Fruit fly (Drosophila melanogaster) whole organism, embryonic: ENCODE data around the gene CG5160.

ENCODE experiments used
- CG10267 ChIP-seq: fragments of 200-800 bp; sonication (Bioruptor generic); optimal IDR thresholded peaks from 2 replicates; lab custom pipeline; 2018; ENCODE audit warnings: missing biosample characterization, mild to moderate bottlenecking, missing genetic modification characterization, moderate library complexity
- CG11560 ChIP-seq: fragments of 200-800 bp; sonication (Bioruptor generic); IDR thresholded peaks from 3 replicates; pipeline ENCODE4 v1.3.6; 2022; ENCODE audit warnings: missing biosample characterization, missing genetic modification characterization
- CG12391 ChIP-seq: fragments of 200-800 bp; sonication (Bioruptor generic); optimal IDR thresholded peaks from 3 replicates; lab custom pipeline; 2018; ENCODE audit warnings: missing biosample characterization, mild to moderate bottlenecking, missing genetic modification characterization, moderate library complexity
- CG13296 ChIP-seq: fragments of 200-800 bp; sonication (Bioruptor generic); optimal IDR thresholded peaks from 3 replicates; lab custom pipeline; 2018; ENCODE audit warnings: missing biosample characterization, mild to moderate bottlenecking, missing genetic modification characterization
- CG14860 ChIP-seq: fragments of 200-800 bp; sonication (Bioruptor generic); IDR thresholded peaks from 3 replicates; pipeline ENCODE4 v1.3.6; 2022; ENCODE audit warnings: missing biosample characterization, missing genetic modification characterization; ENCODE audit not compliant: partially characterized antibody
- CG15696 ChIP-seq: fragments of 200-800 bp; sonication (Bioruptor generic); optimal IDR thresholded peaks from 2 replicates; lab custom pipeline; 2019; ENCODE audit warnings: missing biosample characterization, mild to moderate bottlenecking, missing genetic modification characterization, moderate library complexity
- CG1647 ChIP-seq: fragments of 200-800 bp; sonication (Bioruptor generic); optimal IDR thresholded peaks from 3 replicates; lab custom pipeline; 2016; ENCODE audit warnings: missing biosample characterization, missing genetic modification characterization
- CG16779 ChIP-seq: fragments of 200-800 bp; sonication (Bioruptor generic); IDR thresholded peaks from 2 replicates; pipeline ENCODE4 v1.3.6; 2022; ENCODE audit warnings: missing biosample characterization, missing genetic modification characterization
- CG2202 ChIP-seq: fragments of 200-800 bp; sonication (Bioruptor generic); optimal IDR thresholded peaks from 2 replicates; lab custom pipeline; 2018; ENCODE audit warnings: missing biosample characterization, mild to moderate bottlenecking, missing genetic modification characterization
- CG30020 ChIP-seq: fragments of 200-800 bp; optimal IDR thresholded peaks from 2 replicates; lab custom pipeline; 2019; ENCODE audit warnings: missing biosample characterization, mild to moderate bottlenecking, missing genetic modification characterization, moderate library complexity
- CG3163 ChIP-seq: fragments of 200-800 bp; sonication (Bioruptor generic); optimal IDR thresholded peaks from 3 replicates; lab custom pipeline; 2016; ENCODE audit warnings: missing biosample characterization, missing genetic modification characterization
- CG6254 ChIP-seq: fragments of 200-800 bp; sonication (Bioruptor generic); optimal IDR thresholded peaks from 3 replicates; lab custom pipeline; 2017; ENCODE audit warnings: mild to moderate bottlenecking, missing biosample characterization, missing genetic modification reagents, missing genetic modification characterization
- CG6689 ChIP-seq: fragments of 200-800 bp; sonication (Bioruptor generic); IDR thresholded peaks from 2 replicates; pipeline ENCODE4 v1.3.6; 2022; ENCODE audit warnings: missing biosample characterization, missing genetic modification characterization
- CG9437 ChIP-seq: fragments of 200-800 bp; sonication (Bioruptor generic); optimal IDR thresholded peaks from 2 replicates; lab custom pipeline; 2018; ENCODE audit warnings: missing biosample characterization, mild to moderate bottlenecking, missing genetic modification characterization
- CG9876 ChIP-seq: fragments of 200-800 bp; sonication (Bioruptor generic); optimal IDR thresholded peaks from 2 replicates; lab custom pipeline; 2016; ENCODE audit warnings: missing biosample characterization, missing genetic modification characterization
- Dek ChIP-seq: fragments of 200-800 bp; sonication (Bioruptor generic); optimal IDR thresholded peaks from 3 replicates; lab custom pipeline; 2019; ENCODE audit warnings: missing biosample characterization, mild to moderate bottlenecking, missing genetic modification characterization, moderate library complexity
- Dfd ChIP-seq, 2 experiments: fragments of >200 bp; optimal IDR thresholded peaks; 2 replicates each; lab custom pipeline; 2017; ENCODE audit warnings: missing biosample characterization in 2 of 2, missing genetic modification characterization in 2 of 2
- Doc3 ChIP-seq: fragments of 200-800 bp; sonication (Bioruptor generic); IDR thresholded peaks from 3 replicates; pipeline ENCODE4 v1.3.6; 2022; ENCODE audit warnings: missing biosample characterization, missing genetic modification characterization; ENCODE audit not compliant: partially characterized antibody
- Hr3 ChIP-seq: fragments of 200-800 bp; sonication (Bioruptor generic); optimal IDR thresholded peaks from 3 replicates; lab custom pipeline; 2016; ENCODE audit warnings: missing biosample characterization, missing genetic modification characterization
- Hr78 ChIP-seq, 2 experiments: fragments of 200-800 bp in 1 of 2; fragments of >200 bp in 1 of 2; sonication (Bioruptor generic) in 1 of 2; optimal IDR thresholded peaks; 2 replicates each; lab custom pipeline; 2017 to 2019; ENCODE audit warnings: missing biosample characterization in 2 of 2, missing genetic modification characterization in 2 of 2, mild to moderate bottlenecking in 1 of 2, moderate library complexity in 1 of 2
- Mad ChIP-seq: fragments of 200-800 bp; sonication (Bioruptor generic); optimal IDR thresholded peaks from 2 replicates; lab custom pipeline; 2016; ENCODE audit warnings: missing biosample characterization, missing genetic modification characterization
- Mrtf ChIP-seq: fragments of 200-800 bp; sonication (Bioruptor generic); IDR thresholded peaks from 3 replicates; pipeline ENCODE4 v1.3.6; 2022; ENCODE audit warnings: missing biosample characterization, missing genetic modification characterization
- NfI ChIP-seq: fragments of 200-800 bp; sonication (Bioruptor generic); optimal IDR thresholded peaks from 3 replicates; lab custom pipeline; 2018; ENCODE audit warnings: missing biosample characterization, mild to moderate bottlenecking, missing genetic modification characterization, moderate library complexity
- Oaz ChIP-seq: fragments of 200-800 bp; sonication (Bioruptor generic); IDR thresholded peaks from 2 replicates; pipeline ENCODE4 v1.3.6; 2022; ENCODE audit warnings: missing biosample characterization, missing genetic modification characterization
- PHDP ChIP-seq: fragments of 200-800 bp; sonication (Bioruptor generic); optimal IDR thresholded peaks from 3 replicates; lab custom pipeline; 2018; ENCODE audit warnings: missing biosample characterization, mild to moderate bottlenecking, missing genetic modification characterization, moderate library complexity
- Six4 ChIP-seq: fragments of 200-800 bp; sonication (Bioruptor generic); optimal IDR thresholded peaks from 2 replicates; lab custom pipeline; 2016; ENCODE audit warnings: missing biosample characterization, missing genetic modification characterization
- Spps ChIP-seq: fragments of 200-800 bp; sonication (Bioruptor generic); optimal IDR thresholded peaks from 2 replicates; lab custom pipeline; 2018; ENCODE audit warnings: missing biosample characterization, mild to moderate bottlenecking, missing genetic modification characterization
- Sry-β ChIP-seq: fragments of 200-800 bp; sonication (Bioruptor generic); optimal IDR thresholded peaks from 2 replicates; lab custom pipeline; 2018; ENCODE audit warnings: missing biosample characterization, mild to moderate bottlenecking, missing genetic modification characterization, moderate library complexity
- Usf ChIP-seq: fragments of 200-800 bp; sonication (Bioruptor generic); optimal IDR thresholded peaks from 2 replicates; lab custom pipeline; 2017; ENCODE audit warnings: missing genotype, missing biosample characterization, missing genetic modification characterization
- aop ChIP-seq: fragments of 200-800 bp; sonication (Bioruptor generic); IDR thresholded peaks from 2 replicates; pipeline ENCODE4 v1.3.6; 2022; ENCODE audit warnings: missing biosample characterization, missing genetic modification characterization
- ap ChIP-seq: fragments of 200-800 bp; sonication (Bioruptor generic); IDR thresholded peaks from 2 replicates; pipeline ENCODE4 v1.3.6; 2022; ENCODE audit warnings: missing biosample characterization, missing genetic modification characterization
- cg ChIP-seq: fragments of 200-800 bp; sonication (Bioruptor generic); optimal IDR thresholded peaks from 3 replicates; lab custom pipeline; 2019; ENCODE audit warnings: missing biosample characterization, mild to moderate bottlenecking, missing genetic modification characterization, moderate library complexity
- croc ChIP-seq: fragments of 200-800 bp; sonication (Bioruptor generic); conservative IDR thresholded peaks from 3 replicates; pipeline ENCODE4 v1.3.6; 2022; ENCODE audit warnings: missing biosample characterization, missing genetic modification characterization
- da ChIP-seq: fragments of 200-800 bp; sonication (Bioruptor generic); optimal IDR thresholded peaks from 2 replicates; lab custom pipeline; 2016; ENCODE audit warnings: missing biosample characterization, missing genetic modification characterization
- dan ChIP-seq: fragments of 200-800 bp; sonication (Bioruptor generic); IDR thresholded peaks from 2 replicates; pipeline ENCODE4 v1.3.6; 2022; ENCODE audit warnings: missing biosample characterization, missing genetic modification characterization
- fd96Cb ChIP-seq: fragments of 200-800 bp; sonication (Bioruptor generic); optimal IDR thresholded peaks from 2 replicates; lab custom pipeline; 2018; ENCODE audit warnings: missing biosample characterization, mild to moderate bottlenecking, missing genetic modification characterization, moderate library complexity
- gsb ChIP-seq: fragments of 200-800 bp; sonication (Bioruptor generic); IDR thresholded peaks from 2 replicates; pipeline ENCODE4 v1.3.6; 2022; ENCODE audit warnings: missing biosample characterization, missing genetic modification characterization
- ham ChIP-seq: fragments of 200-800 bp; sonication (Bioruptor generic); IDR thresholded peaks from 2 replicates; pipeline ENCODE4 v1.3.6; 2022; ENCODE audit warnings: missing biosample characterization, missing genetic modification characterization
- hb ChIP-seq: fragments of 200-800 bp; sonication (Bioruptor generic); IDR thresholded peaks from 3 replicates; pipeline ENCODE4 v1.3.6; 2022; ENCODE audit warnings: missing biosample characterization, missing genetic modification characterization; ENCODE audit not compliant: partially characterized antibody
- kah ChIP-seq: fragments of 200-800 bp; sonication (Bioruptor generic); optimal IDR thresholded peaks from 2 replicates; lab custom pipeline; 2018; ENCODE audit warnings: missing biosample characterization, mild to moderate bottlenecking, missing genetic modification characterization
- pnt ChIP-seq: fragments of 200-800 bp; sonication (Bioruptor generic); optimal IDR thresholded peaks from 3 replicates; lab custom pipeline; 2016; ENCODE audit warnings: missing biosample characterization, missing genetic modification characterization
- sc ChIP-seq, 3 experiments: fragments of >200 bp in 2 of 3; fragments of 200-800 bp in 1 of 3; sonication (Bioruptor generic) in 1 of 3; optimal IDR thresholded peaks; 2 replicates in 2 of 3; 3 replicates in 1 of 3; lab custom pipeline; 2017; ENCODE audit warnings: mild to moderate bottlenecking in 1 of 3, missing biosample characterization in 1 of 3, missing genetic modification characterization in 1 of 3, missing genetic modification reagents in 1 of 3
- sd ChIP-seq: fragments of 200-800 bp; sonication (Bioruptor generic); optimal IDR thresholded peaks from 3 replicates; lab custom pipeline; 2018; ENCODE audit warnings: missing biosample characterization, mild to moderate bottlenecking, missing genetic modification characterization, moderate library complexity
- sima ChIP-seq: fragments of 200-800 bp; sonication (Bioruptor generic); optimal IDR thresholded peaks from 2 replicates; lab custom pipeline; 2016; ENCODE audit warnings: missing biosample characterization, missing genetic modification characterization
- sisA ChIP-seq: fragments of 200-800 bp; sonication (Bioruptor generic); IDR thresholded peaks from 2 replicates; pipeline ENCODE4 v1.3.6; 2022; ENCODE audit warnings: missing biosample characterization, missing genetic modification characterization
- ssp ChIP-seq: fragments of 200-800 bp; sonication (Bioruptor generic); IDR thresholded peaks from 2 replicates; pipeline ENCODE4 v1.3.6; 2022; ENCODE audit warnings: missing biosample characterization, missing genetic modification characterization
- tap ChIP-seq: fragments of 200-800 bp; optimal IDR thresholded peaks from 3 replicates; lab custom pipeline; 2019; ENCODE audit warnings: missing biosample characterization, mild to moderate bottlenecking, missing genetic modification characterization, moderate library complexity
- vfl ChIP-seq: fragments of 200-800 bp; sonication (Bioruptor generic); optimal IDR thresholded peaks from 2 replicates; lab custom pipeline; 2016; ENCODE audit warnings: missing biosample characterization, missing genetic modification characterization
- z ChIP-seq: fragments of 200-800 bp; sonication (Bioruptor generic); IDR thresholded peaks from 3 replicates; pipeline ENCODE4 v1.3.6; 2022; ENCODE audit warnings: missing biosample characterization, missing genetic modification characterization
- zf30C ChIP-seq: fragments of 200-800 bp; sonication (Bioruptor generic); optimal IDR thresholded peaks from 3 replicates; lab custom pipeline; 2018; ENCODE audit warnings: missing biosample characterization, mild to moderate bottlenecking, missing genetic modification characterization

The CG5160 gene

DNA sequence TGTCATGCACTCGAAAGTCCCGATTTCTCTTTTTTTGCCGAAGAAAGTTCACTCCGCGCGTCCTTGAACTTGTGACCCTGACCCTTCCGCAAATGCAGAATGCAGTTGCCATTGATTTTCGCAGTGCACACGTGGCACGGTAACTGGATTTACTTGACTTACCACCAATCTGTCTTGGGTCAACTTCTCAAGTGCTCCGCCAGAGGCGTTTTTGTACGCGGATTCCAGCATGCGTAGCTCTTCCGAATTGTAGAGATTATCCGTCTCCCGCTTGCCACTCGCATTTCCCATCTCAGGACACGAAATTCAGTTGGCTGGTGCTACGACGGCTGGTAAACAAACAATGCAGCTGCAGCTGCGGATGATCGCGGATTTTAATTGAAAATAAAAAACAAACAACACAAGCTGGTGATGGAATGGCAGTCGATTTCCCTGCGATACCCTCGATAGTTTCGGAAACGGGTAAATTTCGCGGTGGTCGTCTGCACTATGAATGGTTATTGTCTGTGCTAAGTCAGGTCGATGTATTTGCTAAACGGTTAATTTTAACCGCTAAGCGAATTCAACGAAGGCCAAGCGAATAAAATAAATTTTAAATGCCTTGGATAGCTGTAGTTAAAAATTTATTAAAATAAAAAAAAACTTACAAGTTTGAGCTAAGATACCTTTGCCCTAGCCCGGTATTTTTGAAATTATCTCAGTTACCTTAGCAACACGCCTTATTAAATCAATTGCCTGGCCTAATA, 10.6 kb downstream of the CG5160 start, which contains the start of the genes CG5149 and gudu (continued):
- no peak for TF ChIP-seq CG13296 (GFP tag; lab: Kevin White, UChicago)
- TF ChIP-seq CG14860 (GFP tag; lab: Robert Waterston, UW), result peak; percentile 83
- no peak for TF ChIP-seq Spps
- TF ChIP-seq ssp (GFP tag; lab: Robert Waterston, UW), result no peak
- no peak for TF ChIP-seq Six4 (GFP tag; lab: Kevin White, UChicago)
- TF ChIP-seq CG6254 (GFP tag; lab: Kevin White, UChicago), result no peak
- TF ChIP-seq Hr78 (GFP tag; optimal IDR thresholded peaks at IDR 0.05; lab: Kevin White, UChicago), result peak in 1 of 2 experiments; percentile 90
- TF ChIP-seq aop (GFP tag; lab: Robert Waterston, UW), result no peak
- no peak for TF ChIP-seq ham
- TF ChIP-seq CG12391 (tag; lab: Kevin White, UChicago), result no peak
- no peak for TF ChIP-seq kah (GFP tag; lab: Kevin White, UChicago)
- no peak for TF ChIP-seq sc (optimal IDR thresholded peaks at IDR 0.05; lab: Kevin White, UChicago)
- TF ChIP-seq sc (GFP tag; optimal IDR thresholded peaks at IDR 0.05; lab: Kevin White, UChicago), result no peak
- no peak for TF ChIP-seq croc (GFP tag; lab: Robert Waterston, UW)
- no peak for TF ChIP-seq CG9437 (GFP tag; lab: Kevin White, UChicago)
- no peak for TF ChIP-seq CG11560
- TF ChIP-seq CG2202 (tag; lab: Kevin White, UChicago), result no peak
- no peak for TF ChIP-seq Usf
- TF ChIP-seq Sry-β (GFP tag; lab: Kevin White, UChicago), result no peak
- TF ChIP-seq Doc3 (GFP tag; lab: Robert Waterston, UW), result peak; percentile 83
- no peak for TF ChIP-seq Dek (tag; lab: Kevin White, UChicago)
- TF ChIP-seq Hr3 (GFP tag; lab: Kevin White, UChicago), result no peak
- no peak for TF ChIP-seq pnt (GFP tag; lab: Kevin White, UChicago)
- no peak for TF ChIP-seq zf30C (GFP tag; lab: Kevin White, UChicago)
- no peak; the same call in 1 of the 2 replicates for TF ChIP-seq sisA
- TF ChIP-seq CG16779 (GFP tag; lab: Robert Waterston, UW), result no peak
- TF ChIP-seq gsb (GFP tag; lab: Robert Waterston, UW), result no peak
- TF ChIP-seq PHDP (tag; lab: Kevin White, UChicago), result no peak
- no peak for TF ChIP-seq CG30020 (tag; lab: Kevin White, UChicago)
- TF ChIP-seq Mad (GFP tag; lab: Kevin White, UChicago), result no peak
- no peak for TF ChIP-seq sima (GFP tag; lab: Kevin White, UChicago)
- no peak for TF ChIP-seq CG6689 (GFP tag; lab: Robert Waterston, UW)
- TF ChIP-seq Oaz (GFP tag; lab: Robert Waterston, UW), result no peak
- TF ChIP-seq tap, result no peak
- TF ChIP-seq CG1647, result no peak
- TF ChIP-seq CG9876 (GFP tag; lab: Kevin White, UChicago), result no peak
- TF ChIP-seq vfl (GFP tag; lab: Kevin White, UChicago), result no peak
- no peak for TF ChIP-seq dan (GFP tag; lab: Robert Waterston, UW)
- TF ChIP-seq da (GFP tag; lab: Kevin White, UChicago), result no peak
- no peak for TF ChIP-seq z (GFP tag; lab: Robert Waterston, UW)
- TF ChIP-seq fd96Cb (tag; lab: Kevin White, UChicago), result no peak
- TF ChIP-seq CG15696 (tag; lab: Kevin White, UChicago), result no peak
- no peak for TF ChIP-seq sd (tag; lab: Kevin White, UChicago)
- TF ChIP-seq Dfd (GFP tag; optimal IDR thresholded peaks at IDR 0.05; lab: Kevin White, UChicago), result no peak
- no peak for TF ChIP-seq cg (GFP tag; lab: Kevin White, UChicago)
- peak; percentile 36 for TF ChIP-seq CG3163 (GFP tag; lab: Kevin White, UChicago)
- no peak for TF ChIP-seq Mrtf (GFP tag; lab: Robert Waterston, UW)
- TF ChIP-seq ap, result no peak
- TF ChIP-seq NfI, result no peak
- TF ChIP-seq CG10267 (tag; lab: Kevin White, UChicago), result peak; percentile 50
- peak; percentile 85 for TF ChIP-seq hb (GFP tag; lab: Robert Waterston, UW)
